Fruit fly (Drosophila melanogaster) whole organism, prepupa: ENCODE data around the gene Mp.

Experiments used
- Blimp-1 ChIP-seq: fragments of 200-800 bp; sonication (Bioruptor generic); optimal IDR thresholded peaks from 3 replicates; lab custom pipeline; 2017; ENCODE audit warnings: missing biosample characterization, missing genetic modification characterization, mild to moderate bottlenecking, moderate library complexity, missing genetic modification reagents
- CG10669 ChIP-seq: fragments of 200-800 bp; sonication (Bioruptor generic); optimal IDR thresholded peaks from 3 replicates; lab custom pipeline; 2018; ENCODE audit warnings: missing biosample characterization, mild to moderate bottlenecking, missing genetic modification characterization, moderate library complexity
- CG11294 ChIP-seq: fragments of 200-800 bp; sonication (Bioruptor generic); IDR thresholded peaks from 2 replicates; pipeline ENCODE4 v1.3.6; 2022; ENCODE audit warnings: missing biosample characterization, missing genetic modification characterization
- CG11902 ChIP-seq: fragments of 200-800 bp; sonication (Bioruptor generic); optimal IDR thresholded peaks from 3 replicates; lab custom pipeline; 2016; ENCODE audit warnings: missing biosample characterization, missing genetic modification characterization
- CG15336 ChIP-seq: fragments of 200-800 bp; sonication (Bioruptor generic); IDR thresholded peaks from 2 replicates; pipeline ENCODE4 v1.3.6; 2022; ENCODE audit warnings: missing biosample characterization, missing genetic modification characterization
- CG1621 ChIP-seq: fragments of 200-800 bp; sonication (Bioruptor generic); optimal IDR thresholded peaks from 3 replicates; lab custom pipeline; 2018; ENCODE audit warnings: missing biosample characterization, mild to moderate bottlenecking, missing genetic modification characterization
- CG16779 ChIP-seq: fragments of 200-800 bp; sonication (Bioruptor generic); optimal IDR thresholded peaks from 3 replicates; lab custom pipeline; 2017; ENCODE audit warnings: missing biosample characterization, mild to moderate bottlenecking, missing genetic modification characterization
- CG31627 ChIP-seq: fragments of 200-800 bp; sonication (Bioruptor generic); optimal IDR thresholded peaks from 3 replicates; lab custom pipeline; 2016; ENCODE audit warnings: missing biosample characterization, missing genetic modification characterization
- CG32006 ChIP-seq: fragments of 200-800 bp; sonication (Bioruptor generic); optimal IDR thresholded peaks from 3 replicates; lab custom pipeline; 2017; ENCODE audit warnings: missing biosample characterization, mild to moderate bottlenecking, missing genetic modification characterization
- CG34406 ChIP-seq: fragments of 200-800 bp; sonication (Bioruptor generic); optimal IDR thresholded peaks from 3 replicates; lab custom pipeline; 2016; ENCODE audit warnings: missing biosample characterization, missing genetic modification characterization
- CG6792 ChIP-seq: fragments of 200-800 bp; sonication (Bioruptor generic); optimal IDR thresholded peaks from 3 replicates; lab custom pipeline; 2016; ENCODE audit warnings: missing biosample characterization, missing genetic modification characterization
- CG6808 ChIP-seq: fragments of 200-800 bp; sonication (Bioruptor generic); optimal IDR thresholded peaks from 3 replicates; lab custom pipeline; 2017; ENCODE audit warnings: missing biosample characterization, missing genetic modification characterization, mild to moderate bottlenecking, moderate library complexity, missing genetic modification reagents
- CG6854 ChIP-seq: fragments of 200-800 bp; sonication (Bioruptor generic); optimal IDR thresholded peaks from 2 replicates; lab custom pipeline; 2017; ENCODE audit warnings: missing biosample characterization, mild to moderate bottlenecking, missing genetic modification characterization
- CG8319 ChIP-seq: fragments of 200-800 bp; sonication (Bioruptor generic); optimal IDR thresholded peaks from 3 replicates; lab custom pipeline; 2016; ENCODE audit warnings: missing biosample characterization, missing genetic modification characterization
- CG8632 ChIP-seq: fragments of 200-800 bp; sonication (Bioruptor generic); optimal IDR thresholded peaks from 3 replicates; lab custom pipeline; 2016; ENCODE audit warnings: missing biosample characterization, missing genetic modification characterization
- CG9139 ChIP-seq: fragments of 200-800 bp; sonication (Bioruptor generic); optimal IDR thresholded peaks from 3 replicates; lab custom pipeline; 2017; ENCODE audit warnings: missing biosample characterization, mild to moderate bottlenecking, missing genetic modification characterization
- Eip75B ChIP-seq: fragments of 200-800 bp; sonication (Bioruptor generic); optimal IDR thresholded peaks from 3 replicates; lab custom pipeline; 2016; ENCODE audit warnings: missing biosample characterization, missing genetic modification characterization
- Eip78C ChIP-seq: fragments of 200-800 bp; sonication (Bioruptor generic); peaks from one replicate; lab custom pipeline; 2016; ENCODE audit warnings: missing biosample characterization, missing genetic modification characterization
- Eip93F ChIP-seq: fragments of 200-800 bp; sonication (Bioruptor generic); optimal IDR thresholded peaks from 2 replicates; lab custom pipeline; 2016; ENCODE audit warnings: missing biosample characterization, mild to moderate bottlenecking, missing genetic modification characterization
- Ets21C ChIP-seq: fragments of 200-800 bp; sonication (Bioruptor generic); optimal IDR thresholded peaks from 3 replicates; lab custom pipeline; 2016; ENCODE audit warnings: missing biosample characterization, missing genetic modification characterization
- Gug ChIP-seq: fragments of 200-800 bp; sonication (Bioruptor generic); IDR thresholded peaks from 2 replicates; pipeline ENCODE4 v1.3.6; 2022; ENCODE audit warnings: missing biosample characterization, missing genetic modification characterization
- Hr38 ChIP-seq: sonication (Bioruptor generic); optimal IDR thresholded peaks from 2 replicates; lab custom pipeline; 2016; ENCODE audit warnings: missing biosample characterization, missing genetic modification characterization
- Sox102F ChIP-seq: fragments of 200-800 bp; sonication (Bioruptor generic); optimal IDR thresholded peaks from 2 replicates; lab custom pipeline; 2016; ENCODE audit warnings: missing biosample characterization, mild to moderate bottlenecking, missing genetic modification characterization
- Sox14 ChIP-seq: fragments of 200-800 bp; sonication (Bioruptor generic); optimal IDR thresholded peaks from 3 replicates; lab custom pipeline; 2016; ENCODE audit warnings: missing biosample characterization, missing genetic modification characterization
- achi ChIP-seq: fragments of 200-800 bp; sonication (Bioruptor generic); optimal IDR thresholded peaks from 3 replicates; lab custom pipeline; 2016; ENCODE audit warnings: missing biosample characterization, missing genetic modification characterization
- esn ChIP-seq: fragments of 200-800 bp; sonication (Bioruptor generic); optimal IDR thresholded peaks from 2 replicates; lab custom pipeline; 2016; ENCODE audit warnings: missing biosample characterization, mild to moderate bottlenecking, missing genetic modification characterization, moderate library complexity
- fd59A ChIP-seq: fragments of 200-800 bp; sonication (Bioruptor generic); optimal IDR thresholded peaks from 2 replicates; lab custom pipeline; 2017; ENCODE audit warnings: missing biosample characterization, mild to moderate bottlenecking, missing genetic modification characterization, missing genetic modification reagents
- fd85E ChIP-seq: fragments of 200-800 bp; sonication (Bioruptor generic); optimal IDR thresholded peaks from 3 replicates; lab custom pipeline; 2016; ENCODE audit warnings: missing biosample characterization, missing genetic modification characterization
- lz ChIP-seq: fragments of 200-800 bp; sonication (Bioruptor generic); optimal IDR thresholded peaks from 3 replicates; lab custom pipeline; 2016; ENCODE audit warnings: missing biosample characterization, missing genetic modification characterization
- net ChIP-seq: fragments of 200-800 bp; sonication (Bioruptor generic); optimal IDR thresholded peaks from 3 replicates; lab custom pipeline; 2016; ENCODE audit warnings: missing biosample characterization, missing genetic modification characterization
- pdm3 ChIP-seq: fragments of 200-800 bp; sonication (Bioruptor generic); optimal IDR thresholded peaks from 3 replicates; lab custom pipeline; 2016; ENCODE audit warnings: missing biosample characterization, missing genetic modification characterization
- salr ChIP-seq, 2 experiments: fragments of 200-800 bp; sonication (Bioruptor generic); optimal IDR thresholded peaks; 3 replicates each; lab custom pipeline; 2016 to 2018; ENCODE audit warnings: missing biosample characterization in 2 of 2, missing genetic modification characterization in 2 of 2, mild to moderate bottlenecking in 1 of 2
- spab ChIP-seq: fragments of 200-800 bp; sonication (Bioruptor generic); optimal IDR thresholded peaks from 2 replicates; lab custom pipeline; 2017; ENCODE audit warnings: missing biosample characterization, mild to moderate bottlenecking, missing genetic modification characterization, missing genetic modification reagents
- ss ChIP-seq, 2 experiments: fragments of 200-800 bp; sonication (Bioruptor generic); optimal IDR thresholded peaks; 2 replicates in 1 of 2; 3 replicates in 1 of 2; lab custom pipeline; 2017 to 2018; ENCODE audit warnings: mild to moderate bottlenecking in 2 of 2, missing biosample characterization in 2 of 2, missing genetic modification characterization in 2 of 2, moderate library complexity in 1 of 2
- vri ChIP-seq: fragments of 200-800 bp; sonication (Bioruptor generic); optimal IDR thresholded peaks from 3 replicates; lab custom pipeline; 2016; ENCODE audit warnings: missing biosample characterization, mild to moderate bottlenecking, missing genetic modification characterization

Mp gene

DNA sequence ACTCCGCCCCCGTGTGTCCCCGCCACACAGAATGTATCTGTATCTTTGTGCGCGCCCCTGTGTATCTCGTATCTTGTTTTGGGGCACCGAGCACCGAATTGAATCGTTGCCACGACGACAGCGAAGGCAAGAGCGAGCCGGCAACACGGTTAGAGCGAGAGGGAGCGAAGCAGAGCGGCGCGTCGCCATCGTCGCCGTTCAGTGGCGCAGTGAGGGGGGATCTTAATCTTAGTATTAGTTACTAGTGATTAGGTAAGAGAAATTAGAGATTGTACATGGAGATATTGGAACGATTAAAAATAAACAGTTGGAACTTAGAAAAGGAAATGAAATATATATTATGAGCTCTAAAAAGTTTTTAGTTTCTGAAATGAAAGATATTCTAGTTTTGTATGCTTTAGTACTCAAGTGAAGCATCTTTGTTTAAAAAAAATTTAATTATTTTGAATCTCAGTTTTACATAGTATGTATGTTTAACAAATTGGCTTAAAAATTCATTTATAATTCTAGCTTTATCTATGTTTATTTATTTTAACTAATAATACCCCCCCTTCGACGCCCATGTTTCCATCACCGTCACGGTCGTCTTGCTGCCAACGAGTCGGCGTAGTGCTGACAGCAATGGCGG is 9.6 kb upstream of the Mp start (continued):
- TF ChIP-seq pdm3 (GFP tag; lab: Kevin White, UChicago) (peak; percentile 56), achi (GFP tag; lab: Kevin White, UChicago) (peak; percentile 72), CG11902 (GFP tag; lab: Kevin White, UChicago) (peak; percentile 73), Blimp-1 (GFP tag; lab: Kevin White, UChicago) (peak; percentile 63), lz (peak; percentile 69), CG6808 (GFP tag; lab: Kevin White, UChicago) (peak; percentile 82), Eip75B (GFP tag; lab: Kevin White, UChicago) (peak; percentile 82), CG6854 (GFP tag; lab: Kevin White, UChicago) (peak; percentile 3), CG32006 (GFP tag; lab: Kevin White, UChicago) (peak; percentile 89), CG10669 (GFP tag; lab: Kevin White, UChicago) (peak; percentile 70), Eip93F (GFP tag; lab: Kevin White, UChicago) (no peak), CG16779 (tag; lab: Kevin White, UChicago) (peak; percentile 76), Sox102F (GFP tag; lab: Kevin White, UChicago) (peak; percentile 44), esn (GFP tag; lab: Kevin White, UChicago) (peak; percentile 74), net (GFP tag; lab: Kevin White, UChicago) (peak; percentile 68), fd85E (GFP tag; lab: Kevin White, UChicago) (no peak), Sox14 (GFP tag; lab: Kevin White, UChicago) (peak; percentile 49), CG1621 (tag; lab: Kevin White, UChicago) (no peak), CG6792 (peak; percentile 71), CG8319 (peak; percentile 71), fd59A (GFP tag; lab: Kevin White, UChicago) (peak; percentile 42), Eip78C (GFP tag; lab: Kevin White, UChicago) (peak; percentile 95), Ets21C (GFP tag; lab: Kevin White, UChicago) (peak; percentile 21), CG9139 (GFP tag; lab: Kevin White, UChicago) (peak; percentile 75), CG8632 (peak; percentile 80), spab (GFP tag; lab: Kevin White, UChicago) (peak; percentile 82)

DNA sequence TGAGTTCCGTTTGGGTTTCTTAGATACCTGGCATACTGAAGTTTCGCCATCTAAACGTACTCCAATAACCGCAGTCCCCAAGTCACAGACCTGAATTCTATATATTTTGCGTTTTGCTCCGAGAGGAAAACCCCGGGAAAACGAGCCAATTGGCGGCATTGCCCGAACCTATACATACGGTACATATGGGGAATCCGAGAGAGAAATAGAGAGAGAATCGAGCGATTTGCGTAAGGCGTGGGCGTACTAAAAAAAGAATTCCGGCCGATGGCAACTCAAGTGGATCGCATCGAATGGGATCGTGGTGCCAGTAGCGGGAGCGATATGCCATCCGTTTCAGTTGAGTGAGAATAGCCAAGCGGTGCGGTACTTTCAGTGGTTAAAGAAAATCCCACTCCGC is 8.4 kb upstream of the Mp start, which contains the start of gene bin:
bin (plus strand) TSS at position 335 of the 400 bp plus-strand sequence.
- TF ChIP-seq vri (GFP tag; lab: Kevin White, UChicago) (no peak), CG1621 (tag; lab: Kevin White, UChicago) (no peak), CG9139 (GFP tag; lab: Kevin White, UChicago) (no peak), Blimp-1 (GFP tag; lab: Kevin White, UChicago) (no peak)

DNA sequence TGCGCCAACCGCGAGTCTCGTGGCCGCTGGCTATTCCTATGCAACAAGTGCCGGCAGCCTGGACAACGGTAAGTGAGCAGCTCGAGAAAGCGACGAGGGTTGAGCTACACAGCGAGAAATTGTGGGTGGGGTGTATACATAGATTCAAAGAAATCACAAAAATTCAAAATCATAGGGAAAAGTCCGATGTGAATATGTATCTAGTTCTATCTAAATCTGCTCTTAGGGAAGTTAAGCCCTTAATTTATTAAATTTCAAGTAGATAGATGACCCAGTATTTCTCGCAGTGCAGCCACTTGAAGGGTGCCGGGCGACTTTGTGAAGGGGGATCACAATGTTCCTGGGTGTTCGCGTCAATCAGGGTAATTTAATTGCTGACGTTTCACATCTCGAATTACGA is 5.3 kb upstream of the Mp start:
- no peak for TF ChIP-seq CG31627
- TF ChIP-seq CG1621 (tag; lab: Kevin White, UChicago) = no peak
- TF ChIP-seq Eip75B (GFP tag; lab: Kevin White, UChicago) = no peak
- no peak for TF ChIP-seq CG11902 (GFP tag; lab: Kevin White, UChicago)
- TF ChIP-seq CG6808 (GFP tag; lab: Kevin White, UChicago) = no peak
- no peak for TF ChIP-seq Eip93F (GFP tag; lab: Kevin White, UChicago)
- TF ChIP-seq CG34406 = no peak
- TF ChIP-seq Hr38 (GFP tag; lab: Kevin White, UChicago) = no peak
- TF ChIP-seq spab (GFP tag; lab: Kevin White, UChicago) = no peak
- TF ChIP-seq CG11294 (GFP tag; lab: Robert Waterston, UW) = no peak

DNA sequence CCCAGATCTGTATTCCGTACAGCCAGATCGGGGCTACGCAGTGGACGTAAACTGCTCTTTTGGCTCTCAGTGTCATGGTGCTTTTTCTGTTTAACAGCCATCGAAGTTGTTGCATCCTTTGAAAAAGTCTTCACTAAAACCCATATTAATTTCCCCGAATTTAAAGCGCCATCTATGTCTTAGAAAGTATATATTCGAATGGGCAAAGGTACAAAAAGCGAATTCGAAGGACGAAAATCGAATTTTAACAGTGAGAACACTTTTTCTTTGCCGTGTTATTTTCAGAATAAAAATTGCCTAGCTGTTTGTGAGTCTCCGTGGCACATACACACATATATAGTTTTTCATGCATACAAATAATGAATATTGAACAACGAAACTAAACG is 3.3 kb upstream of the Mp start:
- no peak for TF ChIP-seq CG11902 (GFP tag; lab: Kevin White, UChicago)
- TF ChIP-seq CG15336 (GFP tag; lab: Robert Waterston, UW) = no peak
- TF ChIP-seq fd85E (GFP tag; lab: Kevin White, UChicago) = no peak
- TF ChIP-seq vri (GFP tag; lab: Kevin White, UChicago) = no peak
- TF ChIP-seq salr (GFP tag; optimal IDR thresholded peaks at IDR 0.05; lab: Kevin White, UChicago) = no peak
- no peak for TF ChIP-seq pdm3 (GFP tag; lab: Kevin White, UChicago)
- no peak for TF ChIP-seq CG6792
- no peak for TF ChIP-seq CG11294 (GFP tag; lab: Robert Waterston, UW)
- no peak for TF ChIP-seq Gug (GFP tag; lab: Robert Waterston, UW)
- no peak for TF ChIP-seq CG10669 (GFP tag; lab: Kevin White, UChicago)
- no peak for TF ChIP-seq ss (GFP tag; optimal IDR thresholded peaks at IDR 0.05; lab: Kevin White, UChicago)
- TF ChIP-seq Eip75B (GFP tag; lab: Kevin White, UChicago) = no peak
- no peak for TF ChIP-seq esn (GFP tag; lab: Kevin White, UChicago)
- no peak for TF ChIP-seq lz
